Fruit fly (Drosophila melanogaster) whole organism, embryonic: ENCODE measurements around the gene grass.

ENCODE experiments used
- CG10366 ChIP-seq: fragments of 200-800 bp; sonication (Bioruptor generic); IDR thresholded peaks from 2 replicates; pipeline ENCODE4 v1.3.6; 2022; ENCODE audit warnings: missing biosample characterization, missing genetic modification characterization
- CG1832 ChIP-seq: fragments of 200-800 bp; sonication (Bioruptor generic); optimal IDR thresholded peaks from 2 replicates; lab custom pipeline; 2017; ENCODE audit warnings: missing biosample characterization, mild to moderate bottlenecking, missing genetic modification characterization, inconsistent platforms
- CG2202 ChIP-seq: fragments of 200-800 bp; sonication (Bioruptor generic); optimal IDR thresholded peaks from 2 replicates; lab custom pipeline; 2018; ENCODE audit warnings: missing biosample characterization, mild to moderate bottlenecking, missing genetic modification characterization
- Sin3A ChIP-seq: fragments of >200 bp; optimal IDR thresholded peaks from 2 replicates; lab custom pipeline; 2018
- YL-1 ChIP-seq: fragments of 200-800 bp; sonication (Bioruptor generic); optimal IDR thresholded peaks from 3 replicates; lab custom pipeline; 2017; ENCODE audit warnings: missing biosample characterization, mild to moderate bottlenecking, missing genetic modification characterization

- TF ChIP-seq CG10366 (GFP tag; lab: Robert Waterston, UW) (no peak), CG1832 (GFP tag; lab: Kevin White, UChicago) (no peak), CG2202 (tag; lab: Kevin White, UChicago) (no peak), Sin3A (no peak), YL-1 (GFP tag; lab: Kevin White, UChicago) (no peak)
These were observed 44.0 kb downstream of the grass start for dm6 chr3R:27201538-27202281.
